Worm (Caenorhabditis elegans): ENCODE data around the gene bus-17.

The bus-17 gene

ce11 chrX:15771411-15771810 is 5.3 kb upstream of the bus-17 start, which contains the start of gene Y7A5A.1:
TSS of gene Y7A5A.1 (minus strand) at chrX:15771493.
- TF ChIP-seq egl-27 (tag; optimal IDR thresholded peaks at IDR 0.05) = no peak
- peak; percentile 21 for TF ChIP-seq mes-2 (tag; optimal IDR thresholded peaks at IDR 0.05; ENCODE audit: poor library complexity, severe bottlenecking)
- TF ChIP-seq dve-1 (tag; optimal IDR thresholded peaks at IDR 0.05; ENCODE audit: insufficient read depth) = peak; percentile 15
- no peak for TF ChIP-seq D1046.2 (GFP tag; IDR thresholded peaks at IDR 0.05)
- TF ChIP-seq dmd-6 (GFP tag; IDR thresholded peaks at IDR 0.05) = peak; percentile 51; the same call in 1 of the 2 replicates
- peak; percentile 20 for TF ChIP-seq hlh-11 (tag; optimal IDR thresholded peaks at IDR 0.05)
- no peak for TF ChIP-seq daf-16 (GFP tag; optimal IDR thresholded peaks at IDR 0.05)
- peak; percentile 96 for TF ChIP-seq daf-16 (tag; optimal IDR thresholded peaks at IDR 0.05)
- TF ChIP-seq pqm-1 (tag; optimal IDR thresholded peaks at IDR 0.05) = peak; percentile 61
- TF ChIP-seq nhr-28 (tag; optimal IDR thresholded peaks at IDR 0.05) = peak; percentile 43
- peak in 1 of 2 experiments; percentile 55 for TF ChIP-seq unc-62 (GFP tag; optimal IDR thresholded peaks at IDR 0.05 in 1 of 2)
- no peak for TF ChIP-seq unc-62 (tag; optimal IDR thresholded peaks at IDR 0.05)
- TF ChIP-seq aha-1 (tag) = peak; percentile 26

DNA sequence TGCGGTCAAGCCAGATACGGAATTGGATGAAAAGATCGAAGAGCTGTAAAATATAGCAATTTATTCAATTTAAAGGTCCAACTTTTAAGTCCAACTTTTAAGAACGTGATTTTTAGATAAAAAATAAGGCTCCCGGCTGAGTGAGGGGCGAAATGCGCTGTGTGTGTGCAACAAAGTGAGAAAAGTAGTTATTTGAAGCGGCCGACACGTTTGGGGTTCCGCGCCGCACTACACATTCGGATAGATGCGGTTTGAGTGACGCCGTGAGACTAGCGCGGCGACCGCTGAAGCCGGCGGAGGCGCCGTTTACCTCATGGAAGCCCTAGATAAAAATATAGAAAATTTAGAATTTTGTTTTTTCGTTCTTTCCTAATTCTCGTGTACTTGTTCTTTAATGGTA is 4.6 kb upstream of the bus-17 start:
- TF ChIP-seq zip-11 (GFP tag; IDR thresholded peaks at IDR 0.05) (no peak), nhr-11 (tag; optimal IDR thresholded peaks at IDR 0.05) (no peak), nhr-10 (tag; optimal IDR thresholded peaks at IDR 0.05) (no peak), set-16 (GFP tag; IDR thresholded peaks at IDR 0.05) (peak; percentile 37; the same call in 1 of the 2 replicates)

ce11 chrX:15769895-15770559 is 3.9 kb upstream of the bus-17 start:
- peak; percentile 49 for TF ChIP-seq pqm-1 (tag; optimal IDR thresholded peaks at IDR 0.05)
- peak; percentile 14 for TF ChIP-seq nhr-28 (tag; optimal IDR thresholded peaks at IDR 0.05)
- no peak for TF ChIP-seq unc-62 (GFP tag; optimal IDR thresholded peaks at IDR 0.05 in 1 of 2)
- no peak for TF ChIP-seq unc-62 (tag; optimal IDR thresholded peaks at IDR 0.05)
- peak; percentile 24 for TF ChIP-seq nhr-77 (tag; optimal IDR thresholded peaks at IDR 0.05)
- TF ChIP-seq dve-1 (tag; optimal IDR thresholded peaks at IDR 0.05; ENCODE audit: insufficient read depth) = peak; percentile 18
- TF ChIP-seq dmd-6 (GFP tag; IDR thresholded peaks at IDR 0.05) = no peak
- no peak for TF ChIP-seq daf-16 (GFP tag; optimal IDR thresholded peaks at IDR 0.05)
- TF ChIP-seq daf-16 (tag; optimal IDR thresholded peaks at IDR 0.05) = peak; percentile 59

ce11 chrX:15768532-15768931 is 2.4 kb upstream of the bus-17 start:
- TF ChIP-seq aha-1 (tag) (peak; percentile 26), ZK546.5 (tag; optimal IDR thresholded peaks at IDR 0.05) (no peak), lir-3 (tag; optimal IDR thresholded peaks at IDR 0.05) (no peak)

ce11 chrX:15766861-15767260 is 707 bp upstream of the bus-17 start:
- TF ChIP-seq set-16 (GFP tag; IDR thresholded peaks at IDR 0.05) (peak; percentile 89), daf-19 (GFP tag; conservative IDR thresholded peaks at IDR 0.05) (no peak), aha-1 (tag) (peak; percentile 31)

DNA sequence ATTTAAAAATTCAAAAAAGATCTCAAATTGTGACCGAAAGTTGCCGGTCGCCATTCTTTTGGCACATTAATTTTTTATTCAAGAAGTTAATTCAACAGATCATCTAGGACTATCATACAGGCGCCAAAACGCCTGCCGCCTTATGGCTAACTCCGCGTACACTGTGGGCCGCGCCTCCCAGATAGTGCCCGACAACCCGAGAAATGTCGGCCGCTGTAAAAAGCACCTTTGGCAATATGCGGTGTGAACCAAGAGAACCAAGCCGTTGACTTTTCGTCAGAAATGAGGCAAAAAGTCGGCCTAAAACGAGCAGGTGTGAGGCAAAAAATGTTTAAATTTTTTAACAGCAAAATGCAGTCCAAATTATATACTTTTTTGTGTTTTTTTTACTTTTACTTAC is 6.9 kb downstream of the bus-17 start:
- TF ChIP-seq nhr-237 (tag; optimal IDR thresholded peaks at IDR 0.05) = no peak
- TF ChIP-seq php-3 (GFP tag; IDR thresholded peaks at IDR 0.05) = no peak
- no peak for TF ChIP-seq R02D3.7 (tag; optimal IDR thresholded peaks at IDR 0.05)
- TF ChIP-seq mdt-29 (GFP tag; IDR thresholded peaks at IDR 0.05) = no peak
- TF ChIP-seq madf-9 (GFP tag; conservative IDR thresholded peaks at IDR 0.05) = no peak
- no peak for TF ChIP-seq saeg-2 (GFP tag; IDR thresholded peaks at IDR 0.05)
- TF ChIP-seq dve-1 (tag; optimal IDR thresholded peaks at IDR 0.05; ENCODE audit: insufficient read depth) = no peak
- no peak for TF ChIP-seq nhr-6 (tag; optimal IDR thresholded peaks at IDR 0.05)
- no peak for TF ChIP-seq attf-4 (tag; optimal IDR thresholded peaks at IDR 0.05)
- TF ChIP-seq D1046.2 (GFP tag; IDR thresholded peaks at IDR 0.05) = no peak
- no peak for TF ChIP-seq lin-1 (GFP tag; IDR thresholded peaks at IDR 0.05)
- no peak for TF ChIP-seq F37D6.2 (tag; optimal IDR thresholded peaks at IDR 0.05)
- TF ChIP-seq cey-2 (tag; optimal IDR thresholded peaks at IDR 0.05; ENCODE audit: borderline replicate concordance, insufficient read depth) = no peak
- TF ChIP-seq hlh-30 (tag; optimal IDR thresholded peaks at IDR 0.05; ENCODE audit: insufficient read depth) = no peak
- no peak for TF ChIP-seq nhr-25 (tag; optimal IDR thresholded peaks at IDR 0.05; ENCODE audit: borderline replicate concordance, insufficient read depth)
- TF ChIP-seq ztf-7 (tag; optimal IDR thresholded peaks at IDR 0.05) = no peak
- no peak for TF ChIP-seq zfp-3 (GFP tag; conservative IDR thresholded peaks at IDR 0.05)
- TF ChIP-seq nhr-11 (tag; optimal IDR thresholded peaks at IDR 0.05) = no peak

All from whole organism, L4 larva.